Worm (Caenorhabditis elegans): ENCODE data around the gene ule-4.

ule-4 gene

DNA sequence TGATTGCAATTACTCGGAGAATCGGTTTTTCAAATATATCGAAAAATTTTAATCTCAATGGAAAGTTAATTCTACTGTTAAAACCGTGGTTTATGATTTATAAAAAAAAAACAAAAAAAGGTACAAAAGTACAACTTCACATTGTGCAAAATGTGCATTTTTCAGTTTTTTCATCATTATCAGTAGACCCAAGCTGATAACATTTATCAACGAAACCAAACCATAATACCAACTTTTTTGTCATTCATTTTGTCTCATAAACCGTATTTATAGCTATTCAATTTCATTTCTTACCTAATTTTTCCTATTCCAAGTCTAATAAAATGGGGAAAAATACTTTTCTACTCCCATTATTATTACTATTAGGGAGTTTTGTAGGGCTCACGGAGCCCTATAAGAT lies 8.4 kb downstream of the ule-4 start, which contains the start of gene ugt-22:
TSS of gene ugt-22 (plus strand) at position 234 of the 400 bp plus-strand sequence.
- no peak for TF ChIP-seq ceh-62 (tag; optimal IDR thresholded peaks at IDR 0.05)
- TF ChIP-seq dve-1 (tag; optimal IDR thresholded peaks at IDR 0.05; ENCODE audit: insufficient read depth) = peak; percentile 37
- TF ChIP-seq pqm-1 (tag; optimal IDR thresholded peaks at IDR 0.05) = peak; percentile 83
- peak; percentile 5 for TF ChIP-seq nhr-77 (tag; optimal IDR thresholded peaks at IDR 0.05)
- no peak for TF ChIP-seq zip-2 (tag; optimal IDR thresholded peaks at IDR 0.05)
- no peak for TF ChIP-seq daf-16 (GFP tag; optimal IDR thresholded peaks at IDR 0.05)
- peak; percentile 47 for TF ChIP-seq daf-16 (tag; optimal IDR thresholded peaks at IDR 0.05)
- no peak for TF ChIP-seq nhr-28 (tag; optimal IDR thresholded peaks at IDR 0.05)
- no peak for TF ChIP-seq F26F4.8 (GFP tag; conservative IDR thresholded peaks at IDR 0.05)
- TF ChIP-seq ztf-7 (tag; optimal IDR thresholded peaks at IDR 0.05) = peak; percentile 31
- no peak for TF ChIP-seq zag-1 (tag; optimal IDR thresholded peaks at IDR 0.05)
- TF ChIP-seq jun-1 (tag; optimal IDR thresholded peaks at IDR 0.05) = no peak
- TF ChIP-seq dmd-6 (GFP tag; IDR thresholded peaks at IDR 0.05) = peak; percentile 50
- no peak for TF ChIP-seq lin-15B (tag; optimal IDR thresholded peaks at IDR 0.05)
- TF ChIP-seq F37D6.2 (tag; optimal IDR thresholded peaks at IDR 0.05) = no peak

DNA sequence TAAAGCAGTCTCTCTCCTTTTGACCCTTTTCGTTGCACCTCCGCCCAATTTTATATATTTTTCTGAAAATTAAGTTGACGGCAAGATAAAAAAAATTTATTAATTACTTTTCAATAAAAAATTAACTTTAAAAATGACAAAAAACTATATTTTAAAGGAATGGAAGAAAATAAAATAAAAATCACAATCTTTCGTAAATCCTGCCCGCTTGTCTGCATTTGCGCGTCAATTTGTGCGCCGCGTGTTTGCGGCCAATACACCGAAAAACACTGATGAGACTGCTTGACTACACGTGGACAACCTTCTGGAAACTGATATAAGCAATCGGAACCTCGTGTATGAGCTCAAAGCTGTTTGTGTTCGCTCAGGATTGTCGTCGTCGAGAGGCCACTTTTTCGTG lies 10.5 kb downstream of the ule-4 start, which contains the start of gene C08F11.7:
TSS of gene C08F11.7 (plus strand) at position 301 of the 400 bp plus-strand sequence.
- TF ChIP-seq lim-7 (GFP tag; IDR thresholded peaks at IDR 0.05) = no peak
- no peak for TF ChIP-seq nhr-111 (GFP tag; optimal IDR thresholded peaks at IDR 0.05)
- no peak for TF ChIP-seq lir-3 (tag; optimal IDR thresholded peaks at IDR 0.05)
- no peak for TF ChIP-seq F37D6.2 (tag; optimal IDR thresholded peaks at IDR 0.05)
- no peak for TF ChIP-seq D1046.2 (GFP tag; IDR thresholded peaks at IDR 0.05)
- TF ChIP-seq ZK337.2 (GFP tag; IDR thresholded peaks at IDR 0.05) = no peak
- no peak for TF ChIP-seq spr-3 (GFP tag; optimal IDR thresholded peaks at IDR 0.05)
- TF ChIP-seq F10B5.3 (tag; optimal IDR thresholded peaks at IDR 0.05) = no peak
- no peak for TF ChIP-seq php-3 (GFP tag; IDR thresholded peaks at IDR 0.05)
- TF ChIP-seq madf-5 (GFP tag; IDR thresholded peaks at IDR 0.05) = no peak
- TF ChIP-seq nhr-77 (tag; optimal IDR thresholded peaks at IDR 0.05) = no peak
- no peak for TF ChIP-seq zag-1 (tag; optimal IDR thresholded peaks at IDR 0.05)
- no peak for TF ChIP-seq daf-8 (GFP tag; IDR thresholded peaks at IDR 0.05)
- no peak for TF ChIP-seq lin-29 (GFP tag; IDR thresholded peaks at IDR 0.05)
- TF ChIP-seq nhr-48 (tag; optimal IDR thresholded peaks at IDR 0.05) = no peak
- TF ChIP-seq hif-1 (tag; optimal IDR thresholded peaks at IDR 0.05) = no peak

DNA sequence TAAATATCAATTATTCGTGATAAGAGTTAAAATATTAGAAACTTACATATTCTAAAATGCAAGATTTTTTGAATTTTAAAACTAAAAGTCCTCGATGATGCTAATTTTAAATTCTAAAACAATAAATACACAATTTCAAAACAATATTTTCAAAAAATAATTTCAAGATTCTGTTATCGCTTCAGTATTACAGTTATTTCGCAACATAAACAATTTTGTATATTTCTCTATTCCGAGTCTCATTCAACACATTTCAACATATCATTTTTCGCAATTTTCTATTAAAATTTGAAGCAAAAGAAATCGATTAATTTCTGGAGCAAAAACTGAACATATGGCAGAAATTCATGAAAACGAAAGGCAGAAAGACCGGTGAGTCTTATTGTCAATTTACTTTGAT lies 14.3 kb downstream of the ule-4 start, which contains the start of gene fbxa-98:
TSS of gene fbxa-98 (plus strand) at position 243 of the 400 bp plus-strand sequence.
- TF ChIP-seq daf-16 (GFP tag; optimal IDR thresholded peaks at IDR 0.05) (no peak), daf-16 (tag; optimal IDR thresholded peaks at IDR 0.05) (peak; percentile 80), nhr-41 (GFP tag; IDR thresholded peaks at IDR 0.05) (no peak), ctbp-1 (GFP tag; IDR thresholded peaks at IDR 0.05) (no peak), ztf-7 (tag; optimal IDR thresholded peaks at IDR 0.05) (peak; percentile 18), dmd-9 (GFP tag; IDR thresholded peaks at IDR 0.05) (no peak)

DNA sequence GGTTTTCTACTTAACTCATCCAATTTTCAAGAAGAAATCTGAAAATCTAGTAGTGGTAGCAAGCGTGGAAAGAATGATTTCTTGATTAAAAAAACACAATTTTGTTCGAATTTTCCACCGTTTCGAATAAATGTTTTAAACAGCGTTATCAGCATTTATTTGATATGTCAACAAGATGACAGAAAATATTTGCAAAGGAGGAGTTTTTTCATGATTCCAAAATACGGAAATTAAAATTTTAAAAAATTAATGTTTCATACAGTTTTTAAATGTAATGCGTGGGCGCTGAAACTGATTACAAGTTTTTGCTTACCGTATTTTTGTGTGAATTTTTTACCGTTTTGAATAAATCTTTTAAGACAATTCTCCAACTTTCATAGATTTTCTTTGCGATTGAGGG lies 14.8 kb downstream of the ule-4 start:
- TF ChIP-seq daf-16 (GFP tag; optimal IDR thresholded peaks at IDR 0.05) = no peak
- peak; percentile 57 for TF ChIP-seq daf-16 (tag; optimal IDR thresholded peaks at IDR 0.05)
- peak in 1 of 2 experiments; percentile 69 for TF ChIP-seq unc-62 (GFP tag; optimal IDR thresholded peaks at IDR 0.05 in 1 of 2)
- no peak for TF ChIP-seq unc-62 (tag; optimal IDR thresholded peaks at IDR 0.05)
- no peak for TF ChIP-seq nhr-102 (tag; optimal IDR thresholded peaks at IDR 0.05)
- TF ChIP-seq gei-8 (GFP tag; optimal IDR thresholded peaks at IDR 0.05) = no peak
- TF ChIP-seq pqm-1 (tag; optimal IDR thresholded peaks at IDR 0.05) = peak; percentile 24

DNA sequence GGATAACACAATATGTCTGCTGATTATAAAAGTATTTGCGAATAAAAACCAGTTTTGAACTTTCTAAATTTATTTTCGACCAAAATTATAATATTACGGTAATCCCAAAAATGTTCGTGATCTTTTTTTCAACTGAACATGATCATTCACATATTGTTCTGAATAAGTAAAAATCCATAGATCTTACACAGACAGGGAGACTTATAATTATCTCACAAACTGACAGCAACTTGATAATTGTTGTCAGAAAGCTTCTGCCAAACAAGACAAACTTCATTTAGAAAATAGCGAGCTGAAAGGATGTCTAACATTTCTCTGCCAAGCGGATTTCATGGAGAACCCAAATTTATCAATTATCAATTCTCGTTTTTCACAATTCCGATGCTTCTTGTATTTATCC lies 21.0 kb downstream of the ule-4 start, which contains the start of gene sru-21:
TSS of gene sru-21 (plus strand) at position 301 of the 400 bp plus-strand sequence.
- TF ChIP-seq zag-1 (tag; optimal IDR thresholded peaks at IDR 0.05) (no peak), hif-1 (tag; optimal IDR thresholded peaks at IDR 0.05) (no peak), mep-1 (tag; optimal IDR thresholded peaks at IDR 0.05) (no peak), daf-16 (GFP tag; optimal IDR thresholded peaks at IDR 0.05) (no peak), daf-16 (tag; optimal IDR thresholded peaks at IDR 0.05) (no peak), lir-3 (tag; optimal IDR thresholded peaks at IDR 0.05) (no peak), nhr-41 (GFP tag; IDR thresholded peaks at IDR 0.05) (no peak), aha-1 (tag) (no peak), dmd-8 (GFP tag; IDR thresholded peaks at IDR 0.05) (no peak), nhr-11 (tag; optimal IDR thresholded peaks at IDR 0.05) (no peak), ceh-28 (tag; optimal IDR thresholded peaks at IDR 0.05) (no peak), nhr-6 (tag; optimal IDR thresholded peaks at IDR 0.05) (no peak), lsy-2 (tag; optimal IDR thresholded peaks at IDR 0.05) (no peak), pqm-1 (tag; optimal IDR thresholded peaks at IDR 0.05) (no peak)

Data from whole organism, L4 larva.